Worm (Caenorhabditis elegans): ENCODE measurements around the gene srt-56.

DNA sequence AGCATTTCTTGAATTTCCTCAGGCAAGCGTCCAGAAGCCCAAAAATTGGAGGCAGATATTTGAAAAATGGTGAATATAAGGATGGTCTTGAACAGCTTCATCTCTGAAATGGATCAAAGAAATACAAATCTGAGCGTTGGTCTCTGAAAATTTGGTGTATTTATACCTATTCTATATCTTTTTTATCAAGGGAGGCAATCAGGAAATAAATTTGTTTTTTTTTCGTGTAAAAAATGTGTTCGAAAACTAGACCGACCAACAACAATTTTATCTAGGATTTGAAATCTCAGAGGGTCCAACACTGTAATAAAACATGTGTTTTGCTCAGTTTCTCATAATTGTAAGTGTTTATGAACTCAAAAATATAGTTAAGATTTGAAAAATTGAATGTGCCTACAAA lies at the start of gene srt-56:
- TF ChIP-seq hnd-1 (tag; optimal IDR thresholded peaks at IDR 0.05) (no peak), flt-1 (GFP tag; IDR thresholded peaks at IDR 0.05) (no peak)
